Fruit fly (Drosophila melanogaster) S2 (cell line): ENCODE measurements around the gene Ant2.

Experiments
- CG8478 ChIP-seq: fragments of >200 bp; optimal IDR thresholded peaks from 2 replicates; lab custom pipeline; 2018
- CTCF ChIP-seq, 2 experiments: fragments of >200 bp; optimal IDR thresholded peaks; 2 replicates each; lab custom pipeline; 2018

dm6 chrX:10823441-10823818 is 36.7 kb upstream of the Ant2 start:
- TF ChIP-seq CTCF (optimal IDR thresholded peaks at IDR 0.05; lab: Kevin White, UChicago) (no peak), CG8478 (lab: Kevin White, UChicago) (no peak)
